Fruit fly (Drosophila melanogaster) whole organism, embryonic: ENCODE data around the gene CG5934.

Source experiments
- ATbp ChIP-seq: fragments of 200-800 bp; sonication (Bioruptor generic); optimal IDR thresholded peaks from 2 replicates; lab custom pipeline; 2017; ENCODE audit warnings: missing biosample characterization, mild to moderate bottlenecking, missing genetic modification characterization, missing genetic modification reagents
- Bgb ChIP-seq: fragments of 200-800 bp; sonication (Bioruptor generic); IDR thresholded peaks from 2 replicates; pipeline ENCODE4 v1.3.6; 2022; ENCODE audit warnings: missing biosample characterization, missing genetic modification characterization; ENCODE audit not compliant: partially characterized antibody
- Bteb2 ChIP-seq: fragments of 200-800 bp; sonication (Bioruptor generic); optimal IDR thresholded peaks from 2 replicates; lab custom pipeline; 2016; ENCODE audit warnings: missing biosample characterization, missing genetic modification characterization
- CG12071 ChIP-seq: fragments of 200-800 bp; sonication (Bioruptor generic); optimal IDR thresholded peaks from 3 replicates; lab custom pipeline; 2018; ENCODE audit warnings: missing biosample characterization, mild to moderate bottlenecking, missing genetic modification characterization
- CG13296 ChIP-seq: fragments of 200-800 bp; sonication (Bioruptor generic); optimal IDR thresholded peaks from 3 replicates; lab custom pipeline; 2018; ENCODE audit warnings: missing biosample characterization, mild to moderate bottlenecking, missing genetic modification characterization
- CG13624 ChIP-seq: fragments of 200-800 bp; sonication (Bioruptor generic); optimal IDR thresholded peaks from 2 replicates; lab custom pipeline; 2016; ENCODE audit warnings: missing biosample characterization, missing genetic modification characterization
- CG14710 ChIP-seq: fragments of 200-800 bp; sonication (Bioruptor generic); optimal IDR thresholded peaks from 3 replicates; lab custom pipeline; 2019; ENCODE audit warnings: missing biosample characterization, mild to moderate bottlenecking, missing genetic modification characterization, moderate library complexity
- CG1603 ChIP-seq: fragments of 200-800 bp; sonication (Bioruptor generic); optimal IDR thresholded peaks from 2 replicates; lab custom pipeline; 2019; ENCODE audit warnings: missing biosample characterization, mild to moderate bottlenecking, missing genetic modification characterization, moderate library complexity
- CG17361 ChIP-seq: fragments of 200-800 bp; sonication (Bioruptor generic); IDR thresholded peaks from 3 replicates; pipeline ENCODE4 v1.3.6; 2022; ENCODE audit warnings: missing biosample characterization, missing genetic modification characterization
- CG1832 ChIP-seq: fragments of 200-800 bp; sonication (Bioruptor generic); optimal IDR thresholded peaks from 2 replicates; lab custom pipeline; 2017; ENCODE audit warnings: missing biosample characterization, mild to moderate bottlenecking, missing genetic modification characterization, inconsistent platforms
- CG2120 ChIP-seq: fragments of 200-800 bp; sonication (Bioruptor generic); optimal IDR thresholded peaks from 3 replicates; lab custom pipeline; 2016; ENCODE audit warnings: missing biosample characterization, missing genetic modification characterization
- CG31441 ChIP-seq: fragments of 200-800 bp; sonication (Bioruptor generic); IDR thresholded peaks from 2 replicates; pipeline ENCODE4 v1.3.6; 2022; ENCODE audit warnings: missing biosample characterization, missing genetic modification characterization
- CG6813 ChIP-seq: fragments of 200-800 bp; sonication (Bioruptor generic); optimal IDR thresholded peaks from 2 replicates; lab custom pipeline; 2017; ENCODE audit warnings: missing biosample characterization, missing genetic modification characterization, mild to moderate bottlenecking, moderate library complexity, missing genetic modification reagents
- CG7556 ChIP-seq: fragments of 200-800 bp; sonication (Bioruptor generic); optimal IDR thresholded peaks from 2 replicates; lab custom pipeline; 2017; ENCODE audit warnings: missing biosample characterization, mild to moderate bottlenecking, missing genetic modification characterization
- CG7987 ChIP-seq: fragments of 200-800 bp; sonication (Bioruptor generic); optimal IDR thresholded peaks from 2 replicates; lab custom pipeline; 2018; ENCODE audit warnings: missing biosample characterization, mild to moderate bottlenecking, missing genetic modification characterization, moderate library complexity
- CG9727 ChIP-seq: fragments of 200-800 bp; sonication (Bioruptor generic); optimal IDR thresholded peaks from 3 replicates; lab custom pipeline; 2017; ENCODE audit warnings: missing biosample characterization, mild to moderate bottlenecking, missing genetic modification characterization
- D19A ChIP-seq: fragments of 200-800 bp; optimal IDR thresholded peaks from 3 replicates; lab custom pipeline; 2019; ENCODE audit warnings: missing biosample characterization, mild to moderate bottlenecking, missing genetic modification characterization, moderate library complexity
- Drgx ChIP-seq: fragments of 200-800 bp; sonication (Bioruptor generic); IDR thresholded peaks from 2 replicates; pipeline ENCODE4 v1.3.6; 2022; ENCODE audit warnings: missing biosample characterization, missing genetic modification characterization
- E2f1 ChIP-seq: fragments of 200-800 bp; sonication (Bioruptor generic); IDR thresholded peaks from 2 replicates; pipeline ENCODE4 v1.3.6; 2022; ENCODE audit warnings: missing biosample characterization, missing genetic modification characterization
- Fer1 ChIP-seq: fragments of 200-800 bp; sonication (Bioruptor generic); optimal IDR thresholded peaks from 2 replicates; lab custom pipeline; 2017; ENCODE audit warnings: missing biosample characterization, mild to moderate bottlenecking, missing genetic modification characterization
- Fer3 ChIP-seq: fragments of 200-800 bp; sonication (Bioruptor generic); optimal IDR thresholded peaks from 2 replicates; lab custom pipeline; 2018; ENCODE audit warnings: missing biosample characterization, mild to moderate bottlenecking, missing genetic modification characterization, moderate library complexity
- HHEX ChIP-seq: fragments of 200-800 bp; sonication (Bioruptor generic); optimal IDR thresholded peaks from 3 replicates; lab custom pipeline; 2017; ENCODE audit warnings: missing biosample characterization, mild to moderate bottlenecking, missing genetic modification characterization, missing genetic modification reagents
- Hr3 ChIP-seq: fragments of 200-800 bp; sonication (Bioruptor generic); optimal IDR thresholded peaks from 3 replicates; lab custom pipeline; 2016; ENCODE audit warnings: missing biosample characterization, missing genetic modification characterization
- Hr51 ChIP-seq, 2 experiments: fragments of 200-800 bp; sonication (Bioruptor generic); optimal IDR thresholded peaks; 2 replicates in 1 of 2; 3 replicates in 1 of 2; lab custom pipeline; 2016 to 2018; ENCODE audit warnings: missing biosample characterization in 2 of 2, missing genetic modification characterization in 2 of 2, mild to moderate bottlenecking in 1 of 2, moderate library complexity in 1 of 2
- Kr ChIP-seq: fragments of 200-800 bp; sonication (Bioruptor generic); optimal IDR thresholded peaks from 2 replicates; lab custom pipeline; 2017; ENCODE audit warnings: missing biosample characterization, mild to moderate bottlenecking, missing genetic modification characterization
- MBD-R2 ChIP-seq: fragments of 200-800 bp; sonication (Bioruptor generic); IDR thresholded peaks from 2 replicates; pipeline ENCODE4 v1.3.6; 2022; ENCODE audit warnings: missing biosample characterization, missing genetic modification characterization
- Med ChIP-seq: fragments of 200-800 bp; sonication (Bioruptor generic); peaks from one replicate; lab custom pipeline; 2016; ENCODE audit warnings: missing biosample characterization, missing genetic modification characterization, mild to moderate bottlenecking, inconsistent platforms, moderate library complexity
- Meics ChIP-seq: fragments of 200-800 bp; sonication (Bioruptor generic); optimal IDR thresholded peaks from 2 replicates; lab custom pipeline; 2017; ENCODE audit warnings: missing biosample characterization, mild to moderate bottlenecking, missing genetic modification characterization
- NfI ChIP-seq: fragments of 200-800 bp; sonication (Bioruptor generic); optimal IDR thresholded peaks from 3 replicates; lab custom pipeline; 2018; ENCODE audit warnings: missing biosample characterization, mild to moderate bottlenecking, missing genetic modification characterization, moderate library complexity
- Sox102F ChIP-seq: fragments of 200-800 bp; sonication (Bioruptor generic); optimal IDR thresholded peaks from 2 replicates; lab custom pipeline; 2018; ENCODE audit warnings: missing biosample characterization, mild to moderate bottlenecking, missing genetic modification characterization, moderate library complexity
- Trl ChIP-seq, 3 experiments: fragments of >200 bp in 2 of 3; fragments of 200-800 bp in 1 of 3; sonication (Bioruptor generic) in 1 of 3; optimal IDR thresholded peaks; 2 replicates in 1 of 3; 3 replicates in 2 of 3; lab custom pipeline; 2016 to 2017; ENCODE audit warnings: missing biosample characterization in 1 of 3, missing genetic modification characterization in 1 of 3
- Xbp1 ChIP-seq: fragments of 200-800 bp; sonication (Bioruptor generic); optimal IDR thresholded peaks from 3 replicates; lab custom pipeline; 2016; ENCODE audit warnings: missing biosample characterization, mild to moderate bottlenecking, missing genetic modification characterization
- YL-1 ChIP-seq: fragments of 200-800 bp; sonication (Bioruptor generic); optimal IDR thresholded peaks from 3 replicates; lab custom pipeline; 2017; ENCODE audit warnings: missing biosample characterization, mild to moderate bottlenecking, missing genetic modification characterization
- ato ChIP-seq: fragments of 200-800 bp; sonication (Bioruptor generic); IDR thresholded peaks from 2 replicates; pipeline ENCODE4 v1.3.6; 2022; ENCODE audit warnings: missing biosample characterization, missing genetic modification characterization; ENCODE audit not compliant: partially characterized antibody
- az2 ChIP-seq: fragments of 200-800 bp; sonication (Bioruptor generic); optimal IDR thresholded peaks from 3 replicates; lab custom pipeline; 2016; ENCODE audit warnings: missing biosample characterization, missing genetic modification characterization
- dmrt11E ChIP-seq: fragments of 200-800 bp; sonication (Bioruptor generic); optimal IDR thresholded peaks from 3 replicates; lab custom pipeline; 2018; ENCODE audit warnings: missing biosample characterization, mild to moderate bottlenecking, missing genetic modification characterization, moderate library complexity
- ems ChIP-seq: fragments of 200-800 bp; sonication (Bioruptor generic); optimal IDR thresholded peaks from 3 replicates; lab custom pipeline; 2016; ENCODE audit warnings: missing biosample characterization, missing genetic modification characterization
- ind ChIP-seq: fragments of 200-800 bp; sonication (Bioruptor generic); optimal IDR thresholded peaks from 3 replicates; lab custom pipeline; 2016; ENCODE audit warnings: missing biosample characterization, missing genetic modification characterization
- inv ChIP-seq: fragments of 200-800 bp; sonication (Bioruptor generic); IDR thresholded peaks from 2 replicates; pipeline ENCODE4 v1.3.6; 2022; ENCODE audit warnings: missing biosample characterization, missing genetic modification characterization; ENCODE audit not compliant: partially characterized antibody
- knrl ChIP-seq: fragments of 200-800 bp; sonication (Bioruptor generic); IDR thresholded peaks from 3 replicates; pipeline ENCODE4 v1.3.6; 2022; ENCODE audit warnings: missing biosample characterization, missing genetic modification characterization; ENCODE audit not compliant: partially characterized antibody
- lilli ChIP-seq: fragments of 200-800 bp; sonication (Bioruptor generic); optimal IDR thresholded peaks from 3 replicates; lab custom pipeline; 2016; ENCODE audit warnings: missing biosample characterization, missing genetic modification characterization
- mam ChIP-seq: fragments of 200-800 bp; sonication (Bioruptor generic); optimal IDR thresholded peaks from 3 replicates; lab custom pipeline; 2016; ENCODE audit warnings: missing biosample characterization, missing genetic modification characterization
- nerfin-1 ChIP-seq: fragments of 200-800 bp; sonication (Bioruptor generic); optimal IDR thresholded peaks from 3 replicates; lab custom pipeline; 2019; ENCODE audit warnings: missing biosample characterization, mild to moderate bottlenecking, missing genetic modification characterization, moderate library complexity
- pb ChIP-seq: fragments of 200-800 bp; sonication (Bioruptor generic); optimal IDR thresholded peaks from 3 replicates; lab custom pipeline; 2016; ENCODE audit warnings: missing biosample characterization, missing genetic modification characterization
- pho ChIP-seq: fragments of 200-800 bp; sonication (Bioruptor generic); optimal IDR thresholded peaks from 2 replicates; lab custom pipeline; 2016; ENCODE audit warnings: missing biosample characterization, missing genetic modification characterization
- sd ChIP-seq: fragments of 200-800 bp; sonication (Bioruptor generic); optimal IDR thresholded peaks from 3 replicates; lab custom pipeline; 2018; ENCODE audit warnings: missing biosample characterization, mild to moderate bottlenecking, missing genetic modification characterization, moderate library complexity
- sob ChIP-seq: fragments of 200-800 bp; sonication (Bioruptor generic); IDR thresholded peaks from 2 replicates; pipeline ENCODE4 v1.3.6; 2022; ENCODE audit warnings: missing biosample characterization, missing genetic modification characterization
- tgo ChIP-seq: fragments of 200-800 bp; sonication (Bioruptor generic); IDR thresholded peaks from 3 replicates; pipeline ENCODE4 v1.3.6; 2022; ENCODE audit warnings: missing biosample characterization, missing genetic modification characterization
- unpg ChIP-seq: fragments of 200-800 bp; sonication (Bioruptor generic); optimal IDR thresholded peaks from 3 replicates; lab custom pipeline; 2018; ENCODE audit warnings: missing biosample characterization, mild to moderate bottlenecking, missing genetic modification characterization, moderate library complexity

Gene CG5934

DNA sequence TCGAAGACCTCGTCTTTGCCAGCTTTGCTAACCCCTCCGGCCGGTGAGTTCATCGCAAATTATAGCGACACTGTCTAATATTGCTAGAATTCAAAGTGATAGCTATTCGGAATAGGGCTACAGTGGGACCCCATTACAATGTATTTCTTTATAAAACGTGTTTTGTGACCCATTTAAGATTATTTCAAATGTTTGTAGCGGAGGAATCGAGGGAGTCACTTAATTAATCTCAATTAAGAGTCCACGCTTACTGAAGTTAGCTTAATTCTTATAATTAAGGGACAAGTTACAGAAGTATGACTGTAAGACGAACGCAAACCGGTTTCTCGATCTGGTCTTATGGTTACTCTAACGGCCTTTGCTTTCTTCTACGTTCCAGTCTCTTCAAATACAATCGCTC, 16.1 kb downstream of the CG5934 start (continued):
- TF ChIP-seq CG1832 (GFP tag; lab: Kevin White, UChicago), result no peak
- TF ChIP-seq ato (GFP tag; lab: Robert Waterston, UW), result no peak
- 0 out of 2 replicates have a peak, but pooled peaks have one; percentile 19 for TF ChIP-seq E2f1
- TF ChIP-seq CG31441 (GFP tag; lab: Robert Waterston, UW), result peak; percentile 22; the same call in 1 of the 2 replicates
- TF ChIP-seq mam (GFP tag; lab: Kevin White, UChicago), result peak; percentile 58
- TF ChIP-seq ems (GFP tag; lab: Kevin White, UChicago), result no peak
- no peak; the same call in 2 of the 3 replicates for TF ChIP-seq tgo (GFP tag; lab: Robert Waterston, UW)
- TF ChIP-seq NfI, result peak; percentile 29
- peak; percentile 12 for TF ChIP-seq pho (GFP tag; lab: Kevin White, UChicago)
- TF ChIP-seq Hr51 (GFP tag; optimal IDR thresholded peaks at IDR 0.05; lab: Kevin White, UChicago), result peak in 1 of 2 experiments; percentile 1
- TF ChIP-seq Hr3 (GFP tag; lab: Kevin White, UChicago), result no peak
- no peak for TF ChIP-seq Kr (GFP tag; lab: Kevin White, UChicago)
- TF ChIP-seq az2 (GFP tag; lab: Kevin White, UChicago), result peak; percentile 34
- peak; percentile 24 for TF ChIP-seq CG6813 (GFP tag; lab: Kevin White, UChicago)
- TF ChIP-seq D19A (tag; lab: Kevin White, UChicago), result peak; percentile 21
- TF ChIP-seq MBD-R2, result peak; percentile 34; the same call in 1 of the 2 replicates
- peak; percentile 15 for TF ChIP-seq CG9727 (GFP tag; lab: Kevin White, UChicago)
- TF ChIP-seq Trl (optimal IDR thresholded peaks at IDR 0.05; lab: Kevin White, UChicago), result no peak
- TF ChIP-seq Trl (GFP tag; optimal IDR thresholded peaks at IDR 0.05; lab: Kevin White, UChicago), result no peak
- 0 out of 3 replicates have a peak, but pooled peaks have one; percentile 28 for TF ChIP-seq CG17361
- peak; percentile 73 for TF ChIP-seq CG2120 (GFP tag; lab: Kevin White, UChicago)
- TF ChIP-seq CG13296 (GFP tag; lab: Kevin White, UChicago), result peak; percentile 10
- no peak for TF ChIP-seq pb (GFP tag; lab: Kevin White, UChicago)
- TF ChIP-seq inv, result no peak
- peak; percentile 45 for TF ChIP-seq ind (GFP tag; lab: Kevin White, UChicago)
- no peak for TF ChIP-seq YL-1
- TF ChIP-seq Bteb2 (GFP tag; lab: Kevin White, UChicago), result peak; percentile 6
- TF ChIP-seq Drgx, result peak; percentile 52
- peak; percentile 42 for TF ChIP-seq Meics (GFP tag; lab: Kevin White, UChicago)
- TF ChIP-seq CG1603 (tag; lab: Kevin White, UChicago), result peak; percentile 55
- TF ChIP-seq CG13624 (GFP tag; lab: Kevin White, UChicago), result peak; percentile 39
- peak; percentile 37 for TF ChIP-seq lilli (GFP tag; lab: Kevin White, UChicago)
- peak; percentile 36 for TF ChIP-seq sd
- TF ChIP-seq unpg (GFP tag; lab: Kevin White, UChicago), result peak; percentile 54
- peak; percentile 23 for TF ChIP-seq Sox102F (GFP tag; lab: Kevin White, UChicago)
- TF ChIP-seq ATbp (GFP tag; lab: Kevin White, UChicago), result no peak
- peak; percentile 51 for TF ChIP-seq Fer1
- no peak for TF ChIP-seq Bgb (GFP tag; lab: Robert Waterston, UW)
- peak; percentile 8 for TF ChIP-seq nerfin-1 (tag; lab: Kevin White, UChicago)
- TF ChIP-seq sob (GFP tag; lab: Robert Waterston, UW), result peak; percentile 51
- TF ChIP-seq CG7987, result peak; percentile 74
- TF ChIP-seq CG14710, result peak; percentile 17
- TF ChIP-seq Med (GFP tag; lab: Kevin White, UChicago), result peak; percentile 93
- TF ChIP-seq CG7556 (GFP tag; lab: Kevin White, UChicago), result peak; percentile 15
- no peak for TF ChIP-seq knrl
- TF ChIP-seq HHEX (GFP tag; lab: Kevin White, UChicago), result peak; percentile 42
- TF ChIP-seq Xbp1 (GFP tag; lab: Kevin White, UChicago), result peak; percentile 30
- peak; percentile 58 for TF ChIP-seq Fer3 (tag; lab: Kevin White, UChicago)
- TF ChIP-seq CG12071 (GFP tag; lab: Kevin White, UChicago), result peak; percentile 40
- TF ChIP-seq dmrt11E (tag; lab: Kevin White, UChicago), result peak; percentile 27
